Worm (Caenorhabditis elegans) whole organism, L3 larva: ENCODE data around the gene dnc-2.

Experiments
- R02D3.7 ChIP-seq: fragments of 150-350 bp; optimal IDR thresholded peaks from 2 replicates; lab custom pipeline; 2014; ENCODE audit warnings: missing biosample characterization, missing genetic modification characterization
- ZK546.5 ChIP-seq: sonication (generic microtip); optimal IDR thresholded peaks from 2 replicates; lab custom pipeline; 2017; ENCODE audit warnings: missing biosample characterization, missing genetic modification characterization
- ama-1 ChIP-seq: fragments of 150-350 bp; optimal IDR thresholded peaks from 2 replicates; lab custom pipeline; 2018
- ceh-28 ChIP-seq: fragments of 150-350 bp; optimal IDR thresholded peaks from 2 replicates; lab custom pipeline; 2014; ENCODE audit warnings: missing biosample characterization, missing genetic modification reagents, missing genetic modification characterization
- daf-12 ChIP-seq: fragments of 150-350 bp; optimal IDR thresholded peaks from 2 replicates; lab custom pipeline; 2014; ENCODE audit warnings: missing biosample characterization, missing genetic modification reagents, missing genetic modification characterization
- egl-27 ChIP-seq: sonication (generic microtip); optimal IDR thresholded peaks from 4 replicates; lab custom pipeline; 2017; ENCODE audit warnings: missing biosample characterization, missing genetic modification reagents, missing genetic modification characterization
- elt-1 ChIP-seq: fragments of 150-350 bp; optimal IDR thresholded peaks from 2 replicates; lab custom pipeline; 2014; ENCODE audit warnings: missing biosample characterization, missing genetic modification characterization
- elt-2 ChIP-seq: sonication (generic microtip); optimal IDR thresholded peaks from 2 replicates; lab custom pipeline; 2016; ENCODE audit warnings: missing genetic modification reagents, mild to moderate bottlenecking, missing genetic modification characterization, missing compliant biosample characterization
- eor-1 ChIP-seq, 2 experiments: fragments of 150-350 bp; optimal IDR thresholded peaks; 2 replicates each; lab custom pipeline; 2014 to 2018; ENCODE audit warnings: missing biosample characterization in 2 of 2, missing genetic modification characterization in 2 of 2
- fkh-10 ChIP-seq: sonication (generic microtip); optimal IDR thresholded peaks from 2 replicates; lab custom pipeline; 2017; ENCODE audit warnings: missing biosample characterization, missing genetic modification reagents, missing genetic modification characterization
- fkh-2 ChIP-seq: fragments of 150-350 bp; optimal IDR thresholded peaks from 2 replicates; lab custom pipeline; 2014; ENCODE audit warnings: missing biosample characterization, missing genetic modification reagents, missing genetic modification characterization
- hmg-11 ChIP-seq: sonication (generic microtip); optimal IDR thresholded peaks from 2 replicates; lab custom pipeline; 2016; ENCODE audit warnings: missing genetic modification characterization, missing compliant biosample characterization
- lin-39 ChIP-seq: fragments of 150-350 bp; optimal IDR thresholded peaks from 2 replicates; lab custom pipeline; 2018; ENCODE audit warnings: missing biosample characterization, missing genetic modification reagents, missing genetic modification characterization
- lsy-12 ChIP-seq: sonication (generic microtip); optimal IDR thresholded peaks from 2 replicates; lab custom pipeline; 2016; ENCODE audit warnings: mild to moderate bottlenecking, missing genetic modification characterization, missing compliant biosample characterization
- mdl-1 ChIP-seq: fragments of 150-350 bp; optimal IDR thresholded peaks from 2 replicates; lab custom pipeline; 2014; ENCODE audit warnings: missing biosample characterization, missing genetic modification characterization
- nfya-1 ChIP-seq: sonication (generic microtip); optimal IDR thresholded peaks from 2 replicates; lab custom pipeline; 2017; ENCODE audit warnings: missing genetic modification characterization, mild to moderate bottlenecking, missing compliant biosample characterization, antibody characterized with exemption, moderate library complexity; ENCODE audit not compliant: insufficient read depth
- nhr-11 ChIP-seq: fragments of 150-350 bp; optimal IDR thresholded peaks from 2 replicates; lab custom pipeline; 2014; ENCODE audit warnings: missing biosample characterization, missing genetic modification characterization
- nhr-12 ChIP-seq: fragments of 150-350 bp; optimal IDR thresholded peaks from 2 replicates; lab custom pipeline; 2014; ENCODE audit warnings: missing biosample characterization, missing genetic modification characterization
- nhr-23 ChIP-seq: fragments of 150-350 bp; optimal IDR thresholded peaks from 2 replicates; lab custom pipeline; 2014; ENCODE audit warnings: missing biosample characterization, missing genetic modification reagents, missing genetic modification characterization
- nhr-237 ChIP-seq: fragments of 150-350 bp; optimal IDR thresholded peaks from 2 replicates; lab custom pipeline; 2014; ENCODE audit warnings: missing biosample characterization, missing genetic modification characterization
- nhr-25 ChIP-seq: sonication (generic microtip); optimal IDR thresholded peaks from 2 replicates; lab custom pipeline; 2017; ENCODE audit warnings: missing biosample characterization, missing genetic modification characterization
- nhr-28 ChIP-seq: fragments of 150-350 bp; optimal IDR thresholded peaks from 2 replicates; lab custom pipeline; 2014; ENCODE audit warnings: missing biosample characterization, missing genetic modification characterization
- nhr-43 ChIP-seq: sonication (generic microtip); optimal IDR thresholded peaks from 2 replicates; lab custom pipeline; 2016; ENCODE audit warnings: mild to moderate bottlenecking, missing genetic modification characterization, missing compliant biosample characterization; ENCODE audit not compliant: poor library complexity, severe bottlenecking
- nhr-67 ChIP-seq: fragments of 150-350 bp; optimal IDR thresholded peaks from 2 replicates; lab custom pipeline; 2014; ENCODE audit warnings: missing biosample characterization, missing genetic modification characterization
- pha-4 ChIP-seq: fragments of 150-350 bp; optimal IDR thresholded peaks from 2 replicates; lab custom pipeline; 2014; ENCODE audit warnings: missing biosample characterization, missing genetic modification reagents, missing genetic modification characterization
- pqm-1 ChIP-seq: fragments of 150-350 bp; optimal IDR thresholded peaks from 2 replicates; lab custom pipeline; 2017; ENCODE audit warnings: missing biosample characterization, missing genetic modification characterization, inconsistent platforms
- snpc-4 ChIP-seq: fragments of 150-350 bp; optimal IDR thresholded peaks from 2 replicates; lab custom pipeline; 2014; ENCODE audit warnings: missing biosample characterization, missing genetic modification characterization
- tbx-2 ChIP-seq: sonication (generic microtip); optimal IDR thresholded peaks from 2 replicates; lab custom pipeline; 2016; ENCODE audit warnings: mild to moderate bottlenecking, missing genetic modification characterization, missing compliant biosample characterization
- unc-39 ChIP-seq: sonication (generic microtip); optimal IDR thresholded peaks from 4 replicates; lab custom pipeline; 2017; ENCODE audit warnings: missing biosample characterization, missing genetic modification characterization
- zag-1 ChIP-seq: fragments of 150-350 bp; optimal IDR thresholded peaks from 2 replicates; lab custom pipeline; 2014; ENCODE audit warnings: missing biosample characterization, missing genetic modification characterization

The dnc-2 gene

ce11 chrIII:5950756-5951345 is 25.3 kb upstream of the dnc-2 start:
- TF ChIP-seq elt-2 (peak; percentile 75), nhr-43 (tag; lab: Kevin White, UChicago) (peak; percentile 27), nfya-1 (peak; percentile 5), nhr-25 (tag; lab: Kevin White, UChicago) (peak; percentile 17), pqm-1 (tag; lab: Kevin White, UChicago) (peak; percentile 42), ama-1 (lab: Kevin White, UChicago) (peak; percentile 44), egl-27 (tag; lab: Kevin White, UChicago) (no peak), R02D3.7 (no peak), zag-1 (tag; lab: Kevin White, UChicago) (no peak), tbx-2 (no peak), unc-39 (tag; lab: Kevin White, UChicago) (no peak)
- TF ChIP-seq, all 47 proteins: peak for 6

- TF ChIP-seq hmg-11 (tag; lab: Kevin White, UChicago), result peak; percentile 21
- TF ChIP-seq nhr-12, result no peak
- peak; percentile 67 for TF ChIP-seq nfya-1
- no peak for TF ChIP-seq nhr-25 (tag; lab: Kevin White, UChicago)
- TF ChIP-seq nhr-11 (tag; lab: Kevin White, UChicago), result no peak
- no peak for TF ChIP-seq daf-12 (tag; lab: Kevin White, UChicago)
- TF ChIP-seq ZK546.5 (tag; lab: Kevin White, UChicago), result no peak
- no peak for TF ChIP-seq nhr-237 (tag; lab: Kevin White, UChicago)
- peak; percentile 49 for TF ChIP-seq fkh-10
- TF ChIP-seq snpc-4 (tag; lab: Kevin White, UChicago), result peak; percentile 15
- TF ChIP-seq lin-39, result peak; percentile 54
Measured at ce11 chrIII:5949817-5950216, 24.3 kb upstream of the dnc-2 start.

ce11 chrIII:5948986-5949385 is 23.4 kb upstream of the dnc-2 start:
- TF ChIP-seq ama-1 (lab: Kevin White, UChicago), result no peak
- peak; percentile 50 for TF ChIP-seq elt-2

- TF ChIP-seq nhr-25 (tag; lab: Kevin White, UChicago) (peak; percentile 25), elt-2 (peak; percentile 22), snpc-4 (tag; lab: Kevin White, UChicago) (no peak), nhr-67 (no peak), nhr-11 (tag; lab: Kevin White, UChicago) (no peak), hmg-11 (tag; lab: Kevin White, UChicago) (no peak), nfya-1 (peak; percentile 22), pha-4 (tag; lab: Kevin White, UChicago) (peak; percentile 70), nhr-23 (tag; lab: Kevin White, UChicago) (peak; percentile 8), pqm-1 (tag; lab: Kevin White, UChicago) (peak; percentile 40)
Measured at ce11 chrIII:5948162-5948933, 22.8 kb upstream of the dnc-2 start, which contains the start of the genes F25B5.6 and F25B5.3. F25B5.6 (minus strand) TSS chrIII:5948733. F25B5.3 (plus strand) TSS chrIII:5948883.

ce11 chrIII:5945865-5946264 is 20.3 kb upstream of the dnc-2 start, which contains the start of gene F25B5.5:
F25B5.5 (minus strand) TSS chrIII:5946124.
- TF ChIP-seq nhr-43 (tag; lab: Kevin White, UChicago), result peak; percentile 1
- no peak for TF ChIP-seq mdl-1
- TF ChIP-seq daf-12 (tag; lab: Kevin White, UChicago), result no peak
- no peak for TF ChIP-seq nhr-25 (tag; lab: Kevin White, UChicago)
- no peak for TF ChIP-seq fkh-2 (tag; lab: Kevin White, UChicago)
- TF ChIP-seq pha-4 (tag; lab: Kevin White, UChicago), result no peak
- TF ChIP-seq ama-1 (lab: Kevin White, UChicago), result peak; percentile 84
- TF ChIP-seq elt-1 (tag; lab: Kevin White, UChicago), result no peak
- no peak for TF ChIP-seq egl-27 (tag; lab: Kevin White, UChicago)
- TF ChIP-seq nhr-28 (tag; lab: Kevin White, UChicago), result no peak
- no peak for TF ChIP-seq lsy-12 (tag; lab: Kevin White, UChicago)
- TF ChIP-seq eor-1 (tag; optimal IDR thresholded peaks at IDR 0.05; lab: Kevin White, UChicago), result no peak
- TF ChIP-seq zag-1 (tag; lab: Kevin White, UChicago), result no peak
- no peak for TF ChIP-seq ceh-28 (tag; lab: Kevin White, UChicago)
